Fruit fly (Drosophila melanogaster) S2 (cell line): Measurements from ENCODE around the gene CG16781.

Experiments
- CG8478 ChIP-seq: fragments of >200 bp; optimal IDR thresholded peaks from 2 replicates; lab custom pipeline; 2018
- CTCF ChIP-seq, 2 experiments: fragments of >200 bp; optimal IDR thresholded peaks; 2 replicates each; lab custom pipeline; 2018

DNA sequence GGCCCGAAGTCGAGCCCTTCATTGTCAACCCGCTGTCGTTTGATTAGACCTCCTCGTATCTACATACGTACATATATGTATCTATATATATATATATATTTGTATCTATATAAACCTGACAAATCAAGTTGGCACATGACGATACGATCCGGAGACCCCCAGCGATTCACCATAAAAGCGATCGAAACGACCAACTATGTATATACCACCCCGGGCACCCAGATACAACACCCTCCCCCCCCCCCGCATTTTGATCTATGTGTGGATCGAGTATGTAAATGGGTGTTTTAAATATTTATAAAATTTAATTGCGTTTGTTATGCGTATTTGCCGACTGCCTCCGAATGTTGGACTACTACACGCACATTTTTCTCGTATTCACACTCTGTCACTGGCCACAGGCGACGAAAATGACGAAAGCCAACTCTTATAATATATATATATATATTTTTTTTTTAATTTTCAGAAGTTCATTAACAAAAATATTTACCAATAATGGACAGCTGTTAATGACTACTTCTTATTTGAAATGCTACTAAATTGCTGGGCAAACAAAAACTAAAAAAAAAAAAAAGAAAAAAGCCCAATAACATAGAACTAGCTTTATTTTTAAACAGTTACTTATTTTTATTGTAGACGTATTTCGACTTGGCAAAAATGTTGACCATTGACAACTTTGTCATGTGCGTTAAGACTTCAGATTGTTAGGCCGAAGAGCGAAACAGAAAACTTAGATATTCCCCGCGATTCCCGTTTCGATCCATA is 49.7 kb downstream of the CG16781 start:
- no peak for TF ChIP-seq CG8478 (lab: Kevin White, UChicago)
- TF ChIP-seq CTCF (optimal IDR thresholded peaks at IDR 0.05; lab: Kevin White, UChicago): no peak
